Worm (Caenorhabditis elegans) whole organism, L4 larva: ENCODE data around the gene F58G1.2.

Experiments used
- F37D6.2 ChIP-seq: sonication (generic microtip); optimal IDR thresholded peaks from 2 replicates; lab custom pipeline; 2016; ENCODE audit warnings: mild to moderate bottlenecking, missing genetic modification characterization, missing compliant biosample characterization
- T26A8.4 ChIP-seq: fragments of 200-800 bp; sonication (Bioruptor generic); IDR thresholded peaks from 2 replicates; pipeline ENCODE4 v1.3.6; 2022; ENCODE audit warnings: missing genetic modification characterization, missing compliant biosample characterization
- Y48G9A.11 ChIP-seq: fragments of 200-800 bp; sonication (Bioruptor generic); IDR thresholded peaks from 2 replicates; pipeline ENCODE4 v1.3.6; 2022; ENCODE audit warnings: missing genetic modification reagents, missing genetic modification characterization, missing compliant biosample characterization
- Y75B8A.6 ChIP-seq: fragments of 200-800 bp; sonication (Bioruptor generic); IDR thresholded peaks from 2 replicates; pipeline ENCODE4 v1.3.6; 2022; ENCODE audit warnings: missing genetic modification reagents, missing genetic modification characterization, missing compliant biosample characterization
- aha-1 ChIP-seq: fragments of 150-350 bp; peaks from one replicate; lab custom pipeline; 2014; ENCODE audit warnings: missing biosample characterization, missing genetic modification characterization
- ama-1 ChIP-seq: fragments of 150-350 bp; optimal IDR thresholded peaks from 2 replicates; lab custom pipeline; 2014; ENCODE audit warnings: inconsistent platforms, mixed read lengths
- ceh-20 ChIP-seq: fragments of 200-800 bp; sonication (Bioruptor generic); IDR thresholded peaks from 2 replicates; pipeline ENCODE4 v1.3.6; 2022; ENCODE audit warnings: missing genetic modification reagents, missing genetic modification characterization, missing compliant biosample characterization
- ceh-28 ChIP-seq: fragments of 150-350 bp; optimal IDR thresholded peaks from 2 replicates; lab custom pipeline; 2014; ENCODE audit warnings: missing biosample characterization, missing genetic modification reagents, missing genetic modification characterization
- ces-1 ChIP-seq: fragments of 150-350 bp; sonication (generic microtip); optimal IDR thresholded peaks from 4 replicates; lab custom pipeline; 2014; ENCODE audit warnings: missing biosample characterization, missing genetic modification reagents, missing genetic modification characterization
- ctbp-1 ChIP-seq: fragments of 200-800 bp; sonication (Bioruptor generic); IDR thresholded peaks from 2 replicates; pipeline ENCODE4 v1.3.6; 2022; ENCODE audit warnings: missing genetic modification reagents, missing genetic modification characterization, missing compliant biosample characterization
- daf-12 ChIP-seq: fragments of 150-350 bp; optimal IDR thresholded peaks from 2 replicates; lab custom pipeline; 2014; ENCODE audit warnings: missing biosample characterization, missing genetic modification reagents, missing genetic modification characterization
- daf-16 ChIP-seq, 3 experiments: sonication (generic microtip); optimal IDR thresholded peaks; 2 replicates each; lab custom pipeline; 2016 to 2017; ENCODE audit warnings: missing genetic modification characterization in 3 of 3, missing genetic modification reagents in 3 of 3, mild to moderate bottlenecking in 2 of 3, missing compliant biosample characterization in 2 of 3, missing biosample characterization in 1 of 3, moderate library complexity in 1 of 3
- dmd-6 ChIP-seq: fragments of 200-800 bp; sonication (Bioruptor generic); IDR thresholded peaks from 2 replicates; pipeline ENCODE4 v1.3.6; 2022; ENCODE audit warnings: missing genetic modification reagents, missing genetic modification characterization, missing compliant biosample characterization
- dpl-1 ChIP-seq: fragments of 150-350 bp; optimal IDR thresholded peaks from 2 replicates; lab custom pipeline; 2014; ENCODE audit warnings: missing biosample characterization, missing genetic modification reagents, missing genetic modification characterization
- dve-1 ChIP-seq: sonication (generic microtip); optimal IDR thresholded peaks from 2 replicates; lab custom pipeline; 2017; ENCODE audit warnings: antibody characterized with exemption, mild to moderate bottlenecking, missing genetic modification characterization, missing compliant biosample characterization; ENCODE audit not compliant: insufficient read depth
- hif-1 ChIP-seq, 2 experiments: sonication (generic microtip); optimal IDR thresholded peaks; 2 replicates each; lab custom pipeline; 2016 to 2017; ENCODE audit warnings: missing compliant biosample characterization in 2 of 2, missing genetic modification characterization in 2 of 2, missing genetic modification reagents in 2 of 2, missing genotype in 2 of 2, mild to moderate bottlenecking in 1 of 2
- hlh-11 ChIP-seq: fragments of 200-800 bp; sonication (Bioruptor generic); optimal IDR thresholded peaks from 2 replicates; lab custom pipeline; 2018; ENCODE audit warnings: mild to moderate bottlenecking, missing genetic modification characterization, missing compliant biosample characterization
- hlh-30 ChIP-seq: sonication (generic microtip); optimal IDR thresholded peaks from 2 replicates; lab custom pipeline; 2017; ENCODE audit warnings: antibody characterized with exemption, mild to moderate bottlenecking, missing genetic modification characterization, missing compliant biosample characterization; ENCODE audit not compliant: insufficient read depth
- hmg-1.1 ChIP-seq: fragments of 200-800 bp; sonication (Bioruptor generic); IDR thresholded peaks from 2 replicates; pipeline ENCODE4 v1.3.6; 2022; ENCODE audit warnings: missing genetic modification reagents, missing genetic modification characterization, missing compliant biosample characterization
- lin-1 ChIP-seq: fragments of 200-800 bp; sonication (Bioruptor generic); IDR thresholded peaks from 2 replicates; pipeline ENCODE4 v1.3.6; 2022; ENCODE audit warnings: missing genetic modification reagents, missing genetic modification characterization, missing compliant biosample characterization
- lin-13 ChIP-seq: fragments of 150-350 bp; optimal IDR thresholded peaks from 2 replicates; lab custom pipeline; 2014; ENCODE audit warnings: missing biosample characterization, missing genetic modification reagents, missing genetic modification characterization
- lin-29 ChIP-seq: fragments of 200-800 bp; sonication (Bioruptor generic); IDR thresholded peaks from 2 replicates; pipeline ENCODE4 v1.3.6; 2022; ENCODE audit warnings: missing genetic modification reagents, missing genetic modification characterization, missing compliant biosample characterization
- lin-38 ChIP-seq: fragments of 200-800 bp; sonication (Bioruptor generic); IDR thresholded peaks from 2 replicates; pipeline ENCODE4 v1.3.6; 2022; ENCODE audit warnings: missing genetic modification reagents, missing genetic modification characterization, missing compliant biosample characterization
- lsy-2 ChIP-seq, 2 experiments: fragments of 150-350 bp in 1 of 2; sonication (generic microtip) in 1 of 2; optimal IDR thresholded peaks; 2 replicates each; lab custom pipeline; 2014 to 2017; ENCODE audit warnings: missing biosample characterization in 2 of 2, missing genetic modification characterization in 2 of 2
- madf-9 ChIP-seq: fragments of 200-800 bp; sonication (Bioruptor generic); conservative IDR thresholded peaks from 2 replicates; pipeline ENCODE4 v1.3.6; 2022; ENCODE audit warnings: missing genetic modification reagents, missing genetic modification characterization, missing compliant biosample characterization
- mdt-29 ChIP-seq: fragments of 200-800 bp; sonication (Bioruptor generic); IDR thresholded peaks from 2 replicates; pipeline ENCODE4 v1.3.6; 2022; ENCODE audit warnings: missing genetic modification reagents, missing genetic modification characterization, missing compliant biosample characterization
- mep-1 ChIP-seq: fragments of 150-350 bp; sonication (generic microtip); optimal IDR thresholded peaks from 3 replicates; lab custom pipeline; 2014; ENCODE audit warnings: missing biosample characterization, missing genetic modification characterization
- mes-2 ChIP-seq: sonication (generic microtip); optimal IDR thresholded peaks from 2 replicates; lab custom pipeline; 2016; ENCODE audit warnings: missing genotype, mild to moderate bottlenecking, missing genetic modification characterization, missing compliant biosample characterization; ENCODE audit not compliant: poor library complexity, severe bottlenecking
- nhr-10 ChIP-seq: fragments of 150-350 bp; optimal IDR thresholded peaks from 2 replicates; lab custom pipeline; 2014; ENCODE audit warnings: missing biosample characterization, missing genetic modification characterization
- nhr-102 ChIP-seq: sonication (generic microtip); optimal IDR thresholded peaks from 2 replicates; lab custom pipeline; 2016; ENCODE audit warnings: mild to moderate bottlenecking, missing genetic modification characterization, moderate library complexity, missing compliant biosample characterization
- nhr-11 ChIP-seq: fragments of 150-350 bp; optimal IDR thresholded peaks from 2 replicates; lab custom pipeline; 2014; ENCODE audit warnings: missing biosample characterization, missing genetic modification characterization
- nhr-28 ChIP-seq: fragments of 150-350 bp; optimal IDR thresholded peaks from 2 replicates; lab custom pipeline; 2014; ENCODE audit warnings: missing biosample characterization, missing genetic modification characterization
- nhr-41 ChIP-seq: fragments of 200-800 bp; sonication (Bioruptor generic); IDR thresholded peaks from 2 replicates; pipeline ENCODE4 v1.3.6; 2022; ENCODE audit warnings: missing genetic modification reagents, missing genetic modification characterization, missing compliant biosample characterization
- nhr-48 ChIP-seq: sonication (generic microtip); optimal IDR thresholded peaks from 2 replicates; lab custom pipeline; 2016; ENCODE audit warnings: mild to moderate bottlenecking, missing genetic modification characterization, missing compliant biosample characterization
- nhr-77 ChIP-seq: fragments of 150-350 bp; optimal IDR thresholded peaks from 2 replicates; lab custom pipeline; 2014; ENCODE audit warnings: missing biosample characterization, missing genetic modification characterization
- pha-4 ChIP-seq, 2 experiments: fragments of 150-350 bp in 1 of 2; fragments of 200-800 bp in 1 of 2; sonication (Bioruptor generic) in 1 of 2; IDR thresholded peaks in 1 of 2; optimal IDR thresholded peaks in 1 of 2; 2 replicates each; pipeline versions ENCODE4 v1.3.6 to Lab custom; 2014 to 2022; ENCODE audit warnings: missing genetic modification characterization in 2 of 2, missing genetic modification reagents in 2 of 2, missing biosample characterization in 1 of 2, missing compliant biosample characterization in 1 of 2
- php-3 ChIP-seq: fragments of 200-800 bp; sonication (Bioruptor generic); IDR thresholded peaks from 2 replicates; pipeline ENCODE4 v1.3.6; 2022; ENCODE audit warnings: missing genetic modification reagents, missing genetic modification characterization, missing compliant biosample characterization
- pqm-1 ChIP-seq: sonication (generic microtip); optimal IDR thresholded peaks from 2 replicates; lab custom pipeline; 2017; ENCODE audit warnings: missing biosample characterization, missing genetic modification characterization
- saeg-2 ChIP-seq: fragments of 200-800 bp; sonication (Bioruptor generic); IDR thresholded peaks from 2 replicates; pipeline ENCODE4 v1.3.6; 2022; ENCODE audit warnings: missing genetic modification reagents, missing genetic modification characterization, missing compliant biosample characterization
- set-16 ChIP-seq: fragments of 200-800 bp; sonication (Bioruptor generic); IDR thresholded peaks from 2 replicates; pipeline ENCODE4 v1.3.6; 2022; ENCODE audit warnings: missing genetic modification reagents, missing genetic modification characterization, missing compliant biosample characterization
- tra-1 ChIP-seq: fragments of 200-800 bp; sonication (Bioruptor generic); IDR thresholded peaks from 2 replicates; pipeline ENCODE4 v1.3.6; 2022; ENCODE audit warnings: missing genetic modification reagents, missing genetic modification characterization, missing compliant biosample characterization
- unc-130 ChIP-seq: sonication (generic microtip); optimal IDR thresholded peaks from 2 replicates; lab custom pipeline; 2016; ENCODE audit warnings: missing genetic modification reagents, missing genetic modification characterization, missing compliant biosample characterization
- zfp-3 ChIP-seq: fragments of 200-800 bp; sonication (Bioruptor generic); conservative IDR thresholded peaks from 2 replicates; pipeline ENCODE4 v1.3.6; 2022; ENCODE audit warnings: missing genetic modification reagents, missing genetic modification characterization, missing compliant biosample characterization
- zip-11 ChIP-seq: fragments of 200-800 bp; sonication (Bioruptor generic); IDR thresholded peaks from 2 replicates; pipeline ENCODE4 v1.3.6; 2022; ENCODE audit warnings: missing genetic modification characterization, missing compliant biosample characterization
- ztf-11 ChIP-seq: fragments of 150-350 bp; optimal IDR thresholded peaks from 2 replicates; lab custom pipeline; 2014; ENCODE audit warnings: missing biosample characterization, missing genetic modification characterization
- ztf-7 ChIP-seq: fragments of 150-350 bp; optimal IDR thresholded peaks from 2 replicates; lab custom pipeline; 2014; ENCODE audit warnings: missing biosample characterization, missing genetic modification characterization

The F58G1.2 gene

DNA sequence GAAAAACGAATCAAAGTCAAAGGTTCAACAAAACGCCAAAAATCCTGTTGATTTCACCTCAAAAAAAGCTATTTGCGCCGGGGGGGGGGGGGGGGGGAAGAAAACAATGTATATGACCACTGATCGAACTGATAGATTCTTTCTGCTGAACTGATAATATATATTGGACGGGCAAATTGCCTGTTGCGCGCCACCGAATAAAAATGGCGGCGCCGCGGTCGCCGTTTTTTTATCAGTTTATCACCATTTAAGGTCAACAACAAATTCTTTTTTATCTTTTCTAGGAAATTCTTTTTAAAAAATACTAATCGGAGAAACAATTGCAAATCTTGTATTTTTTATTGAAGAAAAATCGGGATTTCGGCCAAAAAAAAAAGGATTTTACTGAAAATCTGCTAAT, 39.1 kb downstream of the F58G1.2 start (continued):
- TF ChIP-seq mdt-29: no peak
- TF ChIP-seq ces-1: no peak
- no peak for TF ChIP-seq ceh-20 (GFP tag; lab: Robert Waterston, UW)
- TF ChIP-seq dve-1 (tag; lab: Kevin White, UChicago): peak; percentile 46
- no peak for TF ChIP-seq ztf-7
- TF ChIP-seq Y48G9A.11: no peak
- peak; percentile 39 for TF ChIP-seq nhr-28 (tag; lab: Kevin White, UChicago)
- peak; percentile 78 for TF ChIP-seq pqm-1 (tag; lab: Kevin White, UChicago)
- no peak for TF ChIP-seq saeg-2
- TF ChIP-seq daf-16 (GFP tag; optimal IDR thresholded peaks at IDR 0.05; lab: Kevin White, UChicago): no peak
- peak; percentile 85 for TF ChIP-seq daf-16 (tag; optimal IDR thresholded peaks at IDR 0.05; lab: Kevin White, UChicago)

DNA sequence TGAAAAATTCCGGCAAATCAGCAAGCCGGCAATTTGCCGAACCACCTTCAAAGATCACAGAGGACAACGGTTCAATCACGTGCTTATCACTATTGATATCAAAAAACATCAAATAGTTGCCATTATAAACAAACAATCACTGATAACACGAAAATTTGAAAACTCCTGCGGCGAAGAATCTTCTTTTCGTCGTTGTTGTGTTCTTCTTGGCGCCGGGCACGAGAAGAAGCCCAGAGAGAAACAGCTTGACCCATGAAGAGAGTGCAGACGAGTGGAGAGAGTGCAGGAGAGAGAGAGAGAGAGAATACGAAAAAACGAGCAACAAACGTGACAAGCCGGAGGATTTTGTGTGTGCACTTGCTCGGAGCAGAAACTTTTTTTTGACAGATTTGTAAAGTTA, 40.1 kb downstream of the F58G1.2 start:
- TF ChIP-seq dmd-6 (GFP tag; lab: Robert Waterston, UW): peak; percentile 93
- TF ChIP-seq hmg-1.1 (GFP tag; lab: Robert Waterston, UW): peak; percentile 45; the same call in 1 of the 2 replicates
- TF ChIP-seq tra-1 (GFP tag; lab: Robert Waterston, UW): peak; percentile 85
- no peak for TF ChIP-seq ceh-28
- peak; percentile 92 for TF ChIP-seq dve-1 (tag; lab: Kevin White, UChicago)
- peak; percentile 62 for TF ChIP-seq nhr-48 (tag; lab: Kevin White, UChicago)
- TF ChIP-seq set-16 (GFP tag; lab: Robert Waterston, UW): peak; percentile 33
- peak; percentile 75 for TF ChIP-seq pqm-1 (tag; lab: Kevin White, UChicago)
- no peak for TF ChIP-seq ztf-11 (tag; lab: Kevin White, UChicago)
- TF ChIP-seq mdt-29: 0 out of 2 replicates have a peak, but pooled peaks have one; percentile 19
- 0 out of 2 replicates have a peak, but pooled peaks have one; percentile 37 for TF ChIP-seq zfp-3 (GFP tag; lab: Robert Waterston, UW)
- no peak for TF ChIP-seq Y75B8A.6
- 0 out of 2 replicates have a peak, but pooled peaks have one; percentile 18 for TF ChIP-seq madf-9 (GFP tag; lab: Robert Waterston, UW)
- TF ChIP-seq lin-38: peak; percentile 37
- TF ChIP-seq hlh-30 (tag; lab: Kevin White, UChicago): peak; percentile 90
- TF ChIP-seq aha-1: peak; percentile 98
- no peak for TF ChIP-seq Y48G9A.11
- peak; percentile 63 to 99 for TF ChIP-seq hif-1 (tag; optimal IDR thresholded peaks at IDR 0.05; lab: Kevin White, UChicago)
- no peak for TF ChIP-seq F37D6.2 (tag; lab: Kevin White, UChicago)
- TF ChIP-seq unc-130 (GFP tag; lab: Kevin White, UChicago): no peak
- TF ChIP-seq nhr-41 (GFP tag; lab: Robert Waterston, UW): 0 out of 2 replicates have a peak, but pooled peaks have one; percentile 41
- peak; percentile 56 for TF ChIP-seq nhr-10 (tag; lab: Kevin White, UChicago)
- TF ChIP-seq zip-11: no peak
- TF ChIP-seq ces-1: no peak
- TF ChIP-seq mes-2 (tag; lab: Kevin White, UChicago): peak; percentile 43
- peak; percentile 52; the same call in 1 of the 2 replicates for TF ChIP-seq lin-1 (GFP tag; lab: Robert Waterston, UW)
- peak; percentile 39 for TF ChIP-seq nhr-11
- peak; percentile 45; the same call in 1 of the 2 replicates for TF ChIP-seq pha-4 (GFP tag; IDR thresholded peaks at IDR 0.05; lab: Robert Waterston, UW)
- TF ChIP-seq pha-4 (tag; optimal IDR thresholded peaks at IDR 0.05; lab: Kevin White, UChicago): no peak
- no peak for TF ChIP-seq lin-29 (GFP tag; lab: Robert Waterston, UW)
- TF ChIP-seq ctbp-1 (GFP tag; lab: Robert Waterston, UW): no peak
- peak; percentile 72 to 85 for TF ChIP-seq daf-16 (GFP tag; optimal IDR thresholded peaks at IDR 0.05; lab: Kevin White, UChicago)
- peak; percentile 99 for TF ChIP-seq daf-16 (tag; optimal IDR thresholded peaks at IDR 0.05; lab: Kevin White, UChicago)
- TF ChIP-seq dpl-1 (GFP tag; lab: Kevin White, UChicago): no peak
- peak; percentile 66 for TF ChIP-seq php-3 (GFP tag; lab: Robert Waterston, UW)
- peak; percentile 88 for TF ChIP-seq nhr-28 (tag; lab: Kevin White, UChicago)
- TF ChIP-seq mep-1 (tag; lab: Kevin White, UChicago): peak; percentile 68
- TF ChIP-seq ama-1 (lab: Kevin White, UChicago): peak; percentile 14
- peak; percentile 95 for TF ChIP-seq hlh-11 (tag; lab: Kevin White, UChicago)
- 0 out of 2 replicates have a peak, but pooled peaks have one; percentile 44 for TF ChIP-seq T26A8.4 (GFP tag; lab: Robert Waterston, UW)
- no peak for TF ChIP-seq daf-12
- TF ChIP-seq nhr-102 (tag; lab: Kevin White, UChicago): peak; percentile 69
- peak; percentile 26 for TF ChIP-seq lin-13 (GFP tag; lab: Kevin White, UChicago)
- peak in 1 of 2 experiments; percentile 61 for TF ChIP-seq lsy-2 (tag; optimal IDR thresholded peaks at IDR 0.05; lab: Kevin White, UChicago)
- TF ChIP-seq nhr-77 (tag; lab: Kevin White, UChicago): peak; percentile 72
